Fruit fly (Drosophila melanogaster) whole organism, wandering third instar larva: ENCODE data around the gene CG15422.

Experiments
- CG32264 ChIP-seq: fragments of 200-800 bp; sonication (Bioruptor generic); optimal IDR thresholded peaks from 2 replicates; lab custom pipeline; 2016; ENCODE audit warnings: missing biosample characterization, missing genetic modification characterization
- Dif ChIP-seq: fragments of 200-275, 200-300 bp; sonication (Bioruptor generic); optimal IDR thresholded peaks from 2 replicates; lab custom pipeline; 2018; ENCODE audit warnings: missing biosample characterization, missing genetic modification characterization; ENCODE audit not compliant: partially characterized antibody
- Hr78 ChIP-seq: fragments of >200 bp; optimal IDR thresholded peaks from 2 replicates; lab custom pipeline; 2017; ENCODE audit warnings: missing biosample characterization, missing genetic modification characterization
- Myc ChIP-seq: fragments of >200 bp; optimal IDR thresholded peaks from 2 replicates; lab custom pipeline; 2017
- Sp1 ChIP-seq: fragments of 200-800 bp; sonication (Bioruptor generic); optimal IDR thresholded peaks from 3 replicates; lab custom pipeline; 2019; ENCODE audit warnings: missing biosample characterization, mild to moderate bottlenecking, missing genetic modification characterization, moderate library complexity
- dsf ChIP-seq: sonication (Bioruptor generic); optimal IDR thresholded peaks from 2 replicates; lab custom pipeline; 2016; ENCODE audit warnings: missing biosample characterization, missing genetic modification characterization, borderline replicate concordance
- fru ChIP-seq: fragments of 200-800 bp; sonication (Bioruptor generic); optimal IDR thresholded peaks from 3 replicates; lab custom pipeline; 2016; ENCODE audit warnings: missing biosample characterization, mild to moderate bottlenecking, missing genetic modification characterization
- pan ChIP-seq: fragments of >200 bp; optimal IDR thresholded peaks from 2 replicates; lab custom pipeline; 2017

DNA sequence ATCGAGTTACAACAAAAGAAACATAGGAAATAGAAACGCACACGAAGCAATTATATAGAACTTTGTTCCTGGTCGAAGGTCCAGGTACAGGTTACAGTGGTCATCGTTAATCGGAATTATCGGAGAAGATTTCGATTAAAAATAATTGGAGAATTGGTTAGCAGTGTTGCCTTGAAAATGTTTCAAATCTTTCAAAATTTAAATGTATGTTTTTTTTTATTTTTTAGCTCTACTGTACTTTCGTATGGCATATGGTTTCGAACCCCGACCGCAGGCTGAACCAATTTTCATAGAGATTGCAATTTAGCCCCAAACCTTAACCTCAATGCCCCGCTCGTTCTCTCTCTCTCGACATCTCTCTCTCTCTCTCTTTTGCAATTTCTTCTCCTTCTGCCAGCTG is 23.2 kb downstream of the CG15422 start:
- TF ChIP-seq Myc (lab: Kevin White, UChicago) (no peak), Dif (GFP tag; lab: Kevin White, UChicago) (no peak), Sp1 (GFP tag; lab: Kevin White, UChicago) (no peak), Hr78 (GFP tag; lab: Kevin White, UChicago) (no peak), CG32264 (GFP tag; lab: Kevin White, UChicago) (no peak), dsf (no peak), fru (no peak), pan (lab: Kevin White, UChicago) (no peak)
